Fruit fly (Drosophila melanogaster): Measurements from ENCODE around the gene rho-6.

DNA sequence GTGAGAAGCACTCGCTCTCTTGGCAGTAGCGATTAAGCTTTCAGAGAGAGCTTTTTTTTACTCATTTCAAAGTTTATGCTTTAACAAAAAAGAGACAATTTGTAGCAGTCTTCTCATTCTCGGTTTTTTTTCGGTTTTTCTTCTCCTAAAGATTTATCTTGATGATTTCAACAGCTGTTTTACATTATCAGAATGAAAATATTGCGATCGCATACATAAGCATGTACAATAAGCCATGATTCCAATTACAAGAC is 841 bp upstream of the rho-6 start:
- TF ChIP-seq CG14711 (tag; optimal IDR thresholded peaks at IDR 0.05) = no peak
- no peak for TF ChIP-seq Clk (GFP tag; optimal IDR thresholded peaks at IDR 0.05)
- TF ChIP-seq CG12768 (GFP tag; optimal IDR thresholded peaks at IDR 0.05) = no peak
- TF ChIP-seq bab1 (GFP tag; optimal IDR thresholded peaks at IDR 0.05) = no peak
- no peak for TF ChIP-seq CG11617 (GFP tag; optimal IDR thresholded peaks at IDR 0.05)
- no peak for TF ChIP-seq kay (GFP tag; ENCODE audit: borderline replicate concordance)

Data from whole organism, adult.